Worm (Caenorhabditis elegans) whole organism, L3 larva: ENCODE data around the gene C43H6.12.

Experiments used
- ZK546.5 ChIP-seq: sonication (generic microtip); optimal IDR thresholded peaks from 2 replicates; lab custom pipeline; 2017; ENCODE audit warnings: missing biosample characterization, missing genetic modification characterization
- ama-1 ChIP-seq: fragments of 150-350 bp; optimal IDR thresholded peaks from 2 replicates; lab custom pipeline; 2018
- ceh-16 ChIP-seq: sonication (generic microtip); optimal IDR thresholded peaks from 2 replicates; lab custom pipeline; 2017; ENCODE audit warnings: missing biosample characterization, missing genetic modification characterization
- ceh-28 ChIP-seq: fragments of 150-350 bp; optimal IDR thresholded peaks from 2 replicates; lab custom pipeline; 2014; ENCODE audit warnings: missing biosample characterization, missing genetic modification reagents, missing genetic modification characterization
- ceh-82 ChIP-seq: fragments of 150-350 bp; optimal IDR thresholded peaks from 2 replicates; lab custom pipeline; 2014; ENCODE audit warnings: missing biosample characterization, missing genetic modification characterization
- ceh-9 ChIP-seq: sonication (generic microtip); optimal IDR thresholded peaks from 2 replicates; lab custom pipeline; 2018; ENCODE audit warnings: missing biosample characterization, missing genetic modification characterization
- daf-12 ChIP-seq: fragments of 150-350 bp; optimal IDR thresholded peaks from 2 replicates; lab custom pipeline; 2014; ENCODE audit warnings: missing biosample characterization, missing genetic modification reagents, missing genetic modification characterization
- egl-27 ChIP-seq: sonication (generic microtip); optimal IDR thresholded peaks from 4 replicates; lab custom pipeline; 2017; ENCODE audit warnings: missing biosample characterization, missing genetic modification reagents, missing genetic modification characterization
- egl-5 ChIP-seq: fragments of 150-350 bp; optimal IDR thresholded peaks from 2 replicates; lab custom pipeline; 2017; ENCODE audit warnings: missing biosample characterization, missing genetic modification reagents, missing genetic modification characterization, inconsistent platforms
- elt-1 ChIP-seq: fragments of 150-350 bp; optimal IDR thresholded peaks from 2 replicates; lab custom pipeline; 2014; ENCODE audit warnings: missing biosample characterization, missing genetic modification characterization
- elt-2 ChIP-seq: sonication (generic microtip); optimal IDR thresholded peaks from 2 replicates; lab custom pipeline; 2016; ENCODE audit warnings: missing genetic modification reagents, mild to moderate bottlenecking, missing genetic modification characterization, missing compliant biosample characterization
- elt-3 ChIP-seq, 3 experiments: fragments of 150-350 bp in 1 of 3; sonication (generic microtip) in 2 of 3; optimal IDR thresholded peaks; 2 replicates in 2 of 3; 4 replicates in 1 of 3; lab custom pipeline; 2014 to 2017; ENCODE audit warnings: missing biosample characterization in 3 of 3, missing genetic modification characterization in 3 of 3
- fkh-2 ChIP-seq: fragments of 150-350 bp; optimal IDR thresholded peaks from 2 replicates; lab custom pipeline; 2014; ENCODE audit warnings: missing biosample characterization, missing genetic modification reagents, missing genetic modification characterization
- fos-1 ChIP-seq: fragments of 150-350 bp; optimal IDR thresholded peaks from 2 replicates; lab custom pipeline; 2014; ENCODE audit warnings: missing biosample characterization, missing genetic modification characterization
- hmg-11 ChIP-seq: sonication (generic microtip); optimal IDR thresholded peaks from 2 replicates; lab custom pipeline; 2016; ENCODE audit warnings: missing genetic modification characterization, missing compliant biosample characterization
- jun-1 ChIP-seq: fragments of 150-350 bp; optimal IDR thresholded peaks from 2 replicates; lab custom pipeline; 2014; ENCODE audit warnings: missing biosample characterization, missing genetic modification reagents, missing genetic modification characterization
- lin-15B ChIP-seq: fragments of 150-350 bp; optimal IDR thresholded peaks from 2 replicates; lab custom pipeline; 2014; ENCODE audit warnings: missing biosample characterization, missing genetic modification characterization
- lin-39 ChIP-seq: fragments of 150-350 bp; optimal IDR thresholded peaks from 2 replicates; lab custom pipeline; 2018; ENCODE audit warnings: missing biosample characterization, missing genetic modification reagents, missing genetic modification characterization
- lsy-12 ChIP-seq: sonication (generic microtip); optimal IDR thresholded peaks from 2 replicates; lab custom pipeline; 2016; ENCODE audit warnings: mild to moderate bottlenecking, missing genetic modification characterization, missing compliant biosample characterization
- mdl-1 ChIP-seq: fragments of 150-350 bp; optimal IDR thresholded peaks from 2 replicates; lab custom pipeline; 2014; ENCODE audit warnings: missing biosample characterization, missing genetic modification characterization
- mml-1 ChIP-seq: fragments of 150-350 bp; sonication (generic microtip); optimal IDR thresholded peaks from 3 replicates; lab custom pipeline; 2014; ENCODE audit warnings: missing biosample characterization, missing genetic modification characterization
- nfya-1 ChIP-seq: sonication (generic microtip); optimal IDR thresholded peaks from 2 replicates; lab custom pipeline; 2017; ENCODE audit warnings: missing genetic modification characterization, mild to moderate bottlenecking, missing compliant biosample characterization, antibody characterized with exemption, moderate library complexity; ENCODE audit not compliant: insufficient read depth
- nhr-11 ChIP-seq: fragments of 150-350 bp; optimal IDR thresholded peaks from 2 replicates; lab custom pipeline; 2014; ENCODE audit warnings: missing biosample characterization, missing genetic modification characterization
- nhr-12 ChIP-seq: fragments of 150-350 bp; optimal IDR thresholded peaks from 2 replicates; lab custom pipeline; 2014; ENCODE audit warnings: missing biosample characterization, missing genetic modification characterization
- nhr-23 ChIP-seq: fragments of 150-350 bp; optimal IDR thresholded peaks from 2 replicates; lab custom pipeline; 2014; ENCODE audit warnings: missing biosample characterization, missing genetic modification reagents, missing genetic modification characterization
- nhr-237 ChIP-seq: fragments of 150-350 bp; optimal IDR thresholded peaks from 2 replicates; lab custom pipeline; 2014; ENCODE audit warnings: missing biosample characterization, missing genetic modification characterization
- nhr-25 ChIP-seq: sonication (generic microtip); optimal IDR thresholded peaks from 2 replicates; lab custom pipeline; 2017; ENCODE audit warnings: missing biosample characterization, missing genetic modification characterization
- nhr-28 ChIP-seq: fragments of 150-350 bp; optimal IDR thresholded peaks from 2 replicates; lab custom pipeline; 2014; ENCODE audit warnings: missing biosample characterization, missing genetic modification characterization
- nhr-43 ChIP-seq: sonication (generic microtip); optimal IDR thresholded peaks from 2 replicates; lab custom pipeline; 2016; ENCODE audit warnings: mild to moderate bottlenecking, missing genetic modification characterization, missing compliant biosample characterization; ENCODE audit not compliant: poor library complexity, severe bottlenecking
- nhr-76 ChIP-seq: fragments of 150-350 bp; sonication (generic microtip); optimal IDR thresholded peaks from 5 replicates; lab custom pipeline; 2014; ENCODE audit warnings: missing biosample characterization, missing genetic modification characterization
- nhr-77 ChIP-seq: fragments of 150-350 bp; optimal IDR thresholded peaks from 2 replicates; lab custom pipeline; 2014; ENCODE audit warnings: missing biosample characterization, missing genetic modification characterization
- pqm-1 ChIP-seq: fragments of 150-350 bp; optimal IDR thresholded peaks from 2 replicates; lab custom pipeline; 2017; ENCODE audit warnings: missing biosample characterization, missing genetic modification characterization, inconsistent platforms
- sea-2 ChIP-seq: fragments of 150-350 bp; sonication (generic microtip); optimal IDR thresholded peaks from 4 replicates; lab custom pipeline; 2014; ENCODE audit warnings: missing biosample characterization, missing genetic modification reagents, missing genetic modification characterization
- skn-1 ChIP-seq: fragments of 150-350 bp; optimal IDR thresholded peaks from 2 replicates; lab custom pipeline; 2014; ENCODE audit warnings: missing biosample characterization, missing genetic modification characterization
- snpc-4 ChIP-seq: fragments of 150-350 bp; optimal IDR thresholded peaks from 2 replicates; lab custom pipeline; 2014; ENCODE audit warnings: missing biosample characterization, missing genetic modification characterization
- tbx-2 ChIP-seq: sonication (generic microtip); optimal IDR thresholded peaks from 2 replicates; lab custom pipeline; 2016; ENCODE audit warnings: mild to moderate bottlenecking, missing genetic modification characterization, missing compliant biosample characterization
- unc-39 ChIP-seq: sonication (generic microtip); optimal IDR thresholded peaks from 4 replicates; lab custom pipeline; 2017; ENCODE audit warnings: missing biosample characterization, missing genetic modification characterization
- ztf-11 ChIP-seq: fragments of 150-350 bp; optimal IDR thresholded peaks from 2 replicates; lab custom pipeline; 2014; ENCODE audit warnings: missing biosample characterization, missing genetic modification characterization
- ztf-4 ChIP-seq: fragments of 150-350 bp; optimal IDR thresholded peaks from 2 replicates; lab custom pipeline; 2014; ENCODE audit warnings: missing biosample characterization, missing genetic modification characterization

The C43H6.12 gene

DNA sequence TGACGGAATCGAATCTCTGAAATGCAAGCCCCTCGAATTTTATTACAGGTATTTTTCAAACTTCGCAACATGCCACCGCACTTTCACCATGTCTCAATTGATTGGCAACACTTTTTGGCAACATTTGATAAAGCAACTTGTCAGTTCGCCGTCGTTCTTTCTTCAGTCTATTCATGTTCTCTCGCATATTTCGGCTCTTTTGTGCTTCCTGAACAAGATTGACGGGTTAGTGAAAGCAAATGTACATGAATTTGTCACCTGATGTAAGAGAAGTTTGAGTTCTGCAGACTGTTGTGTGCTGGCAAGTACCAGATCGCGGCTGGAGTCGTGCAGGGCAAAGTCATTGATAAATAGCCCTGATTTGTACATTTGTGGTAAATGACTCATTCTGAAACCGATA lies 12.7 kb downstream of the C43H6.12 start:
- TF ChIP-seq nhr-28 = no peak
- TF ChIP-seq ceh-82 (tag; lab: Kevin White, UChicago) = no peak
- no peak for TF ChIP-seq egl-5
- TF ChIP-seq jun-1 (tag; lab: Kevin White, UChicago) = no peak
- TF ChIP-seq lsy-12 (tag; lab: Kevin White, UChicago) = no peak
- TF ChIP-seq pqm-1 (tag; lab: Kevin White, UChicago) = no peak
- TF ChIP-seq elt-3 (tag; optimal IDR thresholded peaks at IDR 0.05; lab: Kevin White, UChicago) = no peak
- no peak for TF ChIP-seq ztf-4
- TF ChIP-seq elt-1 (tag; lab: Kevin White, UChicago) = no peak
- no peak for TF ChIP-seq nhr-11 (tag; lab: Kevin White, UChicago)
- TF ChIP-seq tbx-2 (tag; lab: Kevin White, UChicago) = no peak
- TF ChIP-seq ama-1 = no peak
- TF ChIP-seq sea-2 (GFP tag; lab: Kevin White, UChicago) = no peak
- TF ChIP-seq nhr-23 (tag; lab: Kevin White, UChicago) = no peak
- TF ChIP-seq ceh-16 (tag; lab: Kevin White, UChicago) = no peak
- no peak for TF ChIP-seq unc-39
- no peak for TF ChIP-seq mml-1 (tag; lab: Kevin White, UChicago)

ce11 chrX:2425284-2425683 lies 15.9 kb downstream of the C43H6.12 start:
- TF ChIP-seq fkh-2 (tag; lab: Kevin White, UChicago) (no peak), ZK546.5 (tag; lab: Kevin White, UChicago) (no peak), nhr-23 (tag; lab: Kevin White, UChicago) (peak; percentile 85), snpc-4 (tag; lab: Kevin White, UChicago) (no peak), egl-27 (tag; lab: Kevin White, UChicago) (no peak), nhr-25 (tag; lab: Kevin White, UChicago) (peak; percentile 34)

- TF ChIP-seq lin-15B (tag; lab: Kevin White, UChicago) (no peak), nhr-25 (tag; lab: Kevin White, UChicago) (peak; percentile 61)
- TF ChIP-seq, all 47 proteins: peak for 1
These were observed 17.5 kb downstream of the C43H6.12 start for ce11 chrX:2426932-2427331.

DNA sequence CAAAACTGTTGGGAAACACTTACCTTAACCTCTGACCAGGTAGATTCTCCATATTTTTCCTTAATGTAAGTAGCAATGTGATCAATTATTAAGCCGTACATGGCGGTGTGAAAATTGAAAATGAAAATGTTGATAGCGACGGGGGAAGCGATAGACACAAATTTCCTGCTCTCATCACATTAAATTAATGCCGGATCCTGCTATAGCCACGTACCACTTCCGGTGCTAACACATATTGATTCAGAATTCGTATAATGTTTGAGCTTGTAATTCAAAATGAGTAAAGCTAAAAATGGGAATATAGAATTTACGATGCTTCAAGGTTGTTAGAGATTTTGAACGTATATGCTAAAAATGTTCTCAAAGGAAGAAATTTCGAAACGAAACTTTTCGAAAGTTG lies 18.0 kb downstream of the C43H6.12 start, which contains the start of gene gcy-31:
Gene gcy-31 (minus strand): TSS at position 101 of the 400 bp plus-strand sequence.
- no peak for TF ChIP-seq nhr-28
- no peak for TF ChIP-seq ceh-28 (tag; lab: Kevin White, UChicago)
- no peak for TF ChIP-seq ceh-9 (tag; lab: Kevin White, UChicago)
- TF ChIP-seq jun-1 (tag; lab: Kevin White, UChicago) = no peak
- no peak for TF ChIP-seq ztf-4
- no peak for TF ChIP-seq ceh-16 (tag; lab: Kevin White, UChicago)
- no peak for TF ChIP-seq daf-12 (tag; lab: Kevin White, UChicago)
- no peak for TF ChIP-seq lin-15B (tag; lab: Kevin White, UChicago)
- no peak for TF ChIP-seq pqm-1 (tag; lab: Kevin White, UChicago)

ce11 chrX:2430317-2430716 lies 20.9 kb downstream of the C43H6.12 start:
- TF ChIP-seq hmg-11 (tag; lab: Kevin White, UChicago) = no peak
- no peak for TF ChIP-seq lin-39 (tag; lab: Kevin White, UChicago)
- TF ChIP-seq sea-2 (GFP tag; lab: Kevin White, UChicago) = no peak
- TF ChIP-seq nfya-1 (tag; lab: Kevin White, UChicago) = no peak
- no peak for TF ChIP-seq ztf-11
- TF ChIP-seq ceh-28 (tag; lab: Kevin White, UChicago) = no peak
- no peak for TF ChIP-seq elt-2 (tag; lab: Kevin White, UChicago)
- TF ChIP-seq snpc-4 (tag; lab: Kevin White, UChicago) = no peak

DNA sequence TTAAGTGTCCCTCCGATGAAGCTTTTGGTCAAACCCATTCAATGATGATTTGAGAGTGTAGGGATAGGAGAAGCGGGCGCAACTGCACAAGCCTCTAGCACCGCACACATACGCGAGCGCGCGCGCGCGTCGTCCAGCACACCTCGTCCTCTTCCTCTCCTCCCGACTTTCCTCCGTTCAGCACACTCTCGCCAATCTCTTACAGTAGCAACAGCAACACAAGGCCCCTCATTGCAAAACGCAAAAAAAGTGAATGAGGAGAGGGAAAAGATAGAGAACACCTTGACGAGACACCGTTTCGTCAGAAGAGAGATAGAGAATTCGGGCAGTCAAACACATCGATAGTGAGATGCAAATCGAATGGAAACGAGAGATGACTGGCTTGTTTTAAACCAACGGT lies 23.1 kb downstream of the C43H6.12 start:
- TF ChIP-seq nhr-12 (tag; lab: Kevin White, UChicago) (no peak), elt-1 (tag; lab: Kevin White, UChicago) (no peak), nhr-43 (tag; lab: Kevin White, UChicago) (peak; percentile 13), nhr-237 (tag; lab: Kevin White, UChicago) (no peak), fos-1 (tag; lab: Kevin White, UChicago) (no peak), nhr-28 (no peak), lin-39 (tag; lab: Kevin White, UChicago) (peak; percentile 45), nhr-11 (tag; lab: Kevin White, UChicago) (no peak), skn-1 (tag; lab: Kevin White, UChicago) (no peak), nhr-23 (tag; lab: Kevin White, UChicago) (peak; percentile 66), hmg-11 (tag; lab: Kevin White, UChicago) (peak; percentile 69), nhr-77 (tag; lab: Kevin White, UChicago) (no peak), egl-27 (tag; lab: Kevin White, UChicago) (peak; percentile 70), tbx-2 (tag; lab: Kevin White, UChicago) (peak; percentile 12), nhr-76 (no peak), elt-2 (tag; lab: Kevin White, UChicago) (peak; percentile 39), jun-1 (tag; lab: Kevin White, UChicago) (no peak), ztf-11 (no peak), egl-5 (no peak), pqm-1 (tag; lab: Kevin White, UChicago) (peak; percentile 13), ZK546.5 (tag; lab: Kevin White, UChicago) (no peak), ceh-9 (tag; lab: Kevin White, UChicago) (no peak), ceh-28 (tag; lab: Kevin White, UChicago) (peak; percentile 8), mdl-1 (no peak), ama-1 (no peak), fkh-2 (tag; lab: Kevin White, UChicago) (no peak), ceh-16 (tag; lab: Kevin White, UChicago) (no peak), sea-2 (GFP tag; lab: Kevin White, UChicago) (no peak), lin-15B (tag; lab: Kevin White, UChicago) (peak; percentile 7)
